Worm (Caenorhabditis elegans): ENCODE data around the gene F48A11.4.

Gene F48A11.4

ce11 chrII:221212-221611 is 4.8 kb upstream of the F48A11.4 start (continued):
- TF ChIP-seq dmd-9 (GFP tag; IDR thresholded peaks at IDR 0.05) (no peak), mep-1 (tag; optimal IDR thresholded peaks at IDR 0.05) (peak; percentile 91), ces-1 (GFP tag; optimal IDR thresholded peaks at IDR 0.05) (no peak), tra-1 (GFP tag; IDR thresholded peaks at IDR 0.05) (peak; percentile 73), nhr-25 (tag; optimal IDR thresholded peaks at IDR 0.05; ENCODE audit: borderline replicate concordance, insufficient read depth) (peak; percentile 68), nhr-76 (tag; optimal IDR thresholded peaks at IDR 0.05) (no peak), pqm-1 (tag; optimal IDR thresholded peaks at IDR 0.05) (no peak), lsy-2 (tag; optimal IDR thresholded peaks at IDR 0.05) (peak; percentile 53 to 74), ceh-28 (tag; optimal IDR thresholded peaks at IDR 0.05) (peak; percentile 52), unc-62 (GFP tag; optimal IDR thresholded peaks at IDR 0.05 in 1 of 2) (peak in 1 of 2 experiments; percentile 98), unc-62 (tag; optimal IDR thresholded peaks at IDR 0.05) (no peak), zfp-2 (tag; optimal IDR thresholded peaks at IDR 0.05) (no peak)

DNA sequence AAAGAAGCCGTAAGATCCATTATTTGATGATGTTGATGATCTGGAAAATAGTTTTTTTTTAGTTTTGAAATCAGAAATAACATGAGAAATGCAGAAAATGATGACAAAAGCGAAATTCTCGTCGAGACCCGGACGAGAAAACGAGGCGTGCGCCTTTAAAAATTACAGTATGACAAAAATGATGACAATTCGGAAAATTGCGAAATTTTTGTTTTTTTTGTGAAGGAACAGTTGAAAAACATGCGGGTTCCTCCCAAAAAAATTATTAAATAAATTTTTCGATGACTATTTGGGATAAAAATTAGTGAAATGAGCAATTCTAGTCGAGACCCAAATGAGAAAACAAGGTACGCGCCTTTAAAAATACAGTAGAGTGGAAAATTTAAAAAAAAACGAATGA is 4.2 kb upstream of the F48A11.4 start, which contains the start of gene ubxn-3:
Gene ubxn-3 (minus strand): TSS at position 66 of the 400 bp plus-strand sequence.
- no peak for TF ChIP-seq mdt-29 (GFP tag; IDR thresholded peaks at IDR 0.05)
- TF ChIP-seq nhr-111 (GFP tag; optimal IDR thresholded peaks at IDR 0.05), result no peak
- TF ChIP-seq dmd-6 (GFP tag; IDR thresholded peaks at IDR 0.05), result no peak
- TF ChIP-seq dmd-9 (GFP tag; IDR thresholded peaks at IDR 0.05), result no peak
- TF ChIP-seq lin-38 (GFP tag; IDR thresholded peaks at IDR 0.05), result peak; percentile 43
- TF ChIP-seq nhr-11 (tag; optimal IDR thresholded peaks at IDR 0.05), result no peak
- TF ChIP-seq Y5F2A.4 (GFP tag; optimal IDR thresholded peaks at IDR 0.05), result no peak
- TF ChIP-seq lir-3 (tag; optimal IDR thresholded peaks at IDR 0.05), result no peak
- no peak for TF ChIP-seq attf-4 (tag; optimal IDR thresholded peaks at IDR 0.05)
- TF ChIP-seq ZK337.2 (GFP tag; IDR thresholded peaks at IDR 0.05), result no peak
- TF ChIP-seq F10B5.3 (tag; optimal IDR thresholded peaks at IDR 0.05), result no peak
- no peak for TF ChIP-seq egl-27 (tag; optimal IDR thresholded peaks at IDR 0.05)
- peak in 1 of 2 experiments; percentile 7 for TF ChIP-seq lsy-2 (tag; optimal IDR thresholded peaks at IDR 0.05)
- TF ChIP-seq F49E8.2 (tag; optimal IDR thresholded peaks at IDR 0.05; ENCODE audit: borderline replicate concordance), result peak; percentile 16
- TF ChIP-seq ama-1 (optimal IDR thresholded peaks at IDR 0.05), result no peak

- TF ChIP-seq Y48G9A.11 (GFP tag; IDR thresholded peaks at IDR 0.05) (no peak), rbr-2 (tag; optimal IDR thresholded peaks at IDR 0.05) (no peak), T26A8.4 (GFP tag; IDR thresholded peaks at IDR 0.05) (no peak), dmd-9 (GFP tag; IDR thresholded peaks at IDR 0.05) (no peak), Y105C5A.15 (GFP tag; IDR thresholded peaks at IDR 0.05) (no peak), daf-8 (GFP tag; IDR thresholded peaks at IDR 0.05) (0 out of 2 replicates have a peak, but pooled peaks have one; percentile 41), dve-1 (tag; optimal IDR thresholded peaks at IDR 0.05; ENCODE audit: insufficient read depth) (no peak), aha-1 (tag) (peak; percentile 70), lin-38 (GFP tag; IDR thresholded peaks at IDR 0.05) (no peak), fos-1 (tag; optimal IDR thresholded peaks at IDR 0.05) (no peak), lin-39 (tag; optimal IDR thresholded peaks at IDR 0.05) (no peak), madf-5 (GFP tag; IDR thresholded peaks at IDR 0.05) (no peak), pqm-1 (tag; optimal IDR thresholded peaks at IDR 0.05) (no peak), set-16 (GFP tag; IDR thresholded peaks at IDR 0.05) (peak; percentile 53; the same call in 1 of the 2 replicates), arid-1 (GFP tag; conservative IDR thresholded peaks at IDR 0.05) (no peak), D1046.2 (GFP tag; IDR thresholded peaks at IDR 0.05) (0 out of 2 replicates have a peak, but pooled peaks have one; percentile 35), ama-1 (optimal IDR thresholded peaks at IDR 0.05) (no peak), F49E8.2 (tag; optimal IDR thresholded peaks at IDR 0.05; ENCODE audit: borderline replicate concordance) (no peak), nhr-111 (GFP tag; optimal IDR thresholded peaks at IDR 0.05) (no peak)
These were observed 3.6 kb upstream of the F48A11.4 start for ce11 chrII:219846-220503.

Measured in whole organism, L4 larva.